2 fruit fly cellular contexts compared by ENCODE assay signal in the genomic region with DNA sequence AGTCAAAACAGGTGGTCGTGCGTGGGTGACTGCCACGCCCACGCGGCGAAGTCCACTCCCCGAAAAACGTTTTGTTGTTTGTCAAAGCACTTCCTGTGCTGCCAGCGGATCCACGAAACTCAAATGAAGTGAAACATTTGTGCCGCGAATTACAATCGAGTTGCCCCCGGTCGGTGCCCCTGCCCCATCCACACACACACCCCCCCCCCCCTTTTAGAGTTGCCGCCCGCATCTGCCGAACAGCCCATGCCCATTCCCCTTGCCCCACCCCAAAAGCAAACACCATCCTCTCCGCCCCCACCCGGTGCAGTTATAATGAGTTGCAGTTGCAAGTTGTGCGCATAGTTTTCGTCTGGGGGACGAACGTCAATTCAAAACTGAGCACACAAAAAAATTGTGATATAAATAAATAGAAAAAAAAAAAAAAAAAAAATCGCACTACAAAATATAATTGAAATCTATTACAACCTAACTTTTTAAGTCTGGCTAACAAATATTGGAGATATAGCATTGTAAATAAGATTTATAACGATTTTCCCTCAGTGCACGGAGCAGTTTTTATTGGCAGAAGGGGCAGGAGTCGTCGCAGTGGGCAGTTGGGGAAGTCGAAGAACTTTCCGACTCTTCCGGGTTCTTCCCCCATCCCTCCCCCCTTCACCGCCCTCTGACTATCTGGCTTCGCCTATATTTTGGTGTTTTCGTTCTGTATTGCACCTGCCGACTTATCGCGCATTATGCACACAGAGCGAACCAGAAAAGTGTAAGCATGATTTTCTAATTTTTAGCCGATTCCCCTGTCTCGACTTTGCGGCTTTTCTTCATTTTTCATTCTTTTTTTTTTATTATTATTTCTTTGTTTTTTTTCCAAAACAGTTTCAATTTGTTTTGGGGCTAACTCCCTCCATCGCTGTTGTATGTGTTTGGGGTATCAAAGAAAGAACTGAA.
A peak's percentile ranks its signal among the peaks of the same experiment; 100 is the strongest.
TF ChIP-seq lines count a peak whose summit lies in the region.

No protein-coding gene starts in this region.

TF ChIP-seq in whole organism, embryonic, 481 proteins besides CTCF, POLR2A, EP300 and RAD21 (continued from another document and continues in another):
- no peak for TF ChIP-seq CG11456 (GFP tag; IDR thresholded peaks at IDR 0.05; lab: Robert Waterston, UW)
- TF ChIP-seq exex (tag; optimal IDR thresholded peaks at IDR 0.05; lab: Kevin White, UChicago): no peak
- TF ChIP-seq CG13287 (GFP tag; IDR thresholded peaks at IDR 0.05; lab: Robert Waterston, UW; ENCODE audit: partially characterized antibody): no peak
- no peak for TF ChIP-seq Hey (tag; optimal IDR thresholded peaks at IDR 0.05; lab: Kevin White, UChicago)
- no peak for TF ChIP-seq Fer3 (tag; optimal IDR thresholded peaks at IDR 0.05; lab: Kevin White, UChicago)
- TF ChIP-seq CG34422 (GFP tag; IDR thresholded peaks at IDR 0.05; lab: Robert Waterston, UW): peak; percentile 69; the same call in 2 of the 3 replicates
- no peak for TF ChIP-seq eve (GFP tag; optimal IDR thresholded peaks at IDR 0.05; lab: Kevin White, UChicago)
- TF ChIP-seq Max (GFP tag; optimal IDR thresholded peaks at IDR 0.05; lab: Kevin White, UChicago): no peak
- peak; percentile 38 for TF ChIP-seq CG8359 (GFP tag; optimal IDR thresholded peaks at IDR 0.05; lab: Kevin White, UChicago; ENCODE audit: borderline replicate concordance)
- TF ChIP-seq Taf1 (GFP tag; IDR thresholded peaks at IDR 0.05; lab: Robert Waterston, UW): no peak
- TF ChIP-seq Hr3 (GFP tag; optimal IDR thresholded peaks at IDR 0.05; lab: Kevin White, UChicago): peak; percentile 59
- TF ChIP-seq CG3838 (GFP tag; optimal IDR thresholded peaks at IDR 0.05; lab: Kevin White, UChicago): no peak
- TF ChIP-seq ro (GFP tag; IDR thresholded peaks at IDR 0.05; lab: Robert Waterston, UW): no peak; the same call in 1 of the 2 replicates
- TF ChIP-seq MTF-1 (GFP tag; optimal IDR thresholded peaks at IDR 0.05; lab: Kevin White, UChicago; ENCODE audit: borderline replicate concordance): no peak
- TF ChIP-seq CG2116 (GFP tag; optimal IDR thresholded peaks at IDR 0.05; lab: Kevin White, UChicago): no peak
- TF ChIP-seq tx (GFP tag; optimal IDR thresholded peaks at IDR 0.05; lab: Kevin White, UChicago): no peak
- TF ChIP-seq CG32772 (GFP tag; IDR thresholded peaks at IDR 0.05; lab: Robert Waterston, UW): peak; percentile 69; the same call in 1 of the 2 replicates
- no peak for TF ChIP-seq Neu2 (GFP tag; optimal IDR thresholded peaks at IDR 0.05; lab: Kevin White, UChicago; ENCODE audit: borderline replicate concordance)
- peak; percentile 66 for TF ChIP-seq trem (tag; optimal IDR thresholded peaks at IDR 0.05; lab: Kevin White, UChicago)
- TF ChIP-seq CG13424 (tag; optimal IDR thresholded peaks at IDR 0.05; lab: Kevin White, UChicago): peak; percentile 41
- TF ChIP-seq run (tag; optimal IDR thresholded peaks at IDR 0.05; lab: Kevin White, UChicago): no peak
- TF ChIP-seq Antp (GFP tag; optimal IDR thresholded peaks at IDR 0.05; lab: Kevin White, UChicago): no peak
- TF ChIP-seq Poxn (GFP tag; IDR thresholded peaks at IDR 0.05; lab: Robert Waterston, UW): no peak
- TF ChIP-seq CG15696 (tag; optimal IDR thresholded peaks at IDR 0.05; lab: Kevin White, UChicago): no peak
- TF ChIP-seq dimm (GFP tag; IDR thresholded peaks at IDR 0.05; lab: Robert Waterston, UW): 0 out of 2 replicates have a peak, but pooled peaks have one; percentile 10
- peak; percentile 28 for TF ChIP-seq bab2 (GFP tag; optimal IDR thresholded peaks at IDR 0.05; lab: Kevin White, UChicago)
- no peak for TF ChIP-seq Awh (GFP tag; IDR thresholded peaks at IDR 0.05; lab: Robert Waterston, UW)
- TF ChIP-seq CG12236 (GFP tag; optimal IDR thresholded peaks at IDR 0.05; lab: Kevin White, UChicago): no peak
- 0 out of 2 replicates have a peak, but pooled peaks have one; percentile 7 for TF ChIP-seq bbx (GFP tag; IDR thresholded peaks at IDR 0.05; lab: Robert Waterston, UW; ENCODE audit: partially characterized antibody)
- TF ChIP-seq chn (GFP tag; optimal IDR thresholded peaks at IDR 0.05; lab: Kevin White, UChicago): peak; percentile 41
- peak; percentile 49 for TF ChIP-seq dmrt99B (tag; optimal IDR thresholded peaks at IDR 0.05; lab: Kevin White, UChicago)
- no peak for TF ChIP-seq yki (optimal IDR thresholded peaks at IDR 0.05; lab: Kevin White, UChicago)
- TF ChIP-seq CG14441 (GFP tag; IDR thresholded peaks at IDR 0.05; lab: Robert Waterston, UW): no peak
- TF ChIP-seq pho (GFP tag; optimal IDR thresholded peaks at IDR 0.05; lab: Kevin White, UChicago): no peak
- TF ChIP-seq CG30431 (GFP tag; optimal IDR thresholded peaks at IDR 0.05; lab: Kevin White, UChicago): peak; percentile 47
- TF ChIP-seq Gug (GFP tag; IDR thresholded peaks at IDR 0.05; lab: Robert Waterston, UW): no peak
- peak; percentile 46 for TF ChIP-seq Camta (GFP tag; optimal IDR thresholded peaks at IDR 0.05; lab: Kevin White, UChicago)
- peak; percentile 66 for TF ChIP-seq HLH3B (GFP tag; IDR thresholded peaks at IDR 0.05; lab: Robert Waterston, UW)
- TF ChIP-seq fu2 (GFP tag; optimal IDR thresholded peaks at IDR 0.05; lab: Kevin White, UChicago): no peak
- no peak for TF ChIP-seq CG33213 (GFP tag; optimal IDR thresholded peaks at IDR 0.05; lab: Kevin White, UChicago)
- TF ChIP-seq CG3065 (GFP tag; optimal IDR thresholded peaks at IDR 0.05; lab: Kevin White, UChicago): no peak
- TF ChIP-seq Ptx1 (GFP tag; IDR thresholded peaks at IDR 0.05; lab: Robert Waterston, UW): peak; percentile 49; the same call in 1 of the 2 replicates
- no peak for TF ChIP-seq CG3163 (GFP tag; optimal IDR thresholded peaks at IDR 0.05; lab: Kevin White, UChicago)
- TF ChIP-seq Adf1 (GFP tag; IDR thresholded peaks at IDR 0.05; lab: Robert Waterston, UW): no peak
- TF ChIP-seq CG14667 (GFP tag; IDR thresholded peaks at IDR 0.05; lab: Robert Waterston, UW): peak; percentile 64
- no peak for TF ChIP-seq Kr (GFP tag; optimal IDR thresholded peaks at IDR 0.05; lab: Kevin White, UChicago)
- TF ChIP-seq lab (GFP tag; optimal IDR thresholded peaks at IDR 0.05; lab: Kevin White, UChicago): no peak
- no peak for TF ChIP-seq sqz (GFP tag; optimal IDR thresholded peaks at IDR 0.05; lab: Kevin White, UChicago)
- TF ChIP-seq pzg (GFP tag; optimal IDR thresholded peaks at IDR 0.05; lab: Kevin White, UChicago): no peak
- peak; percentile 51; the same call in 1 of the 2 replicates for TF ChIP-seq ranshi (GFP tag; IDR thresholded peaks at IDR 0.05; lab: Robert Waterston, UW)
- TF ChIP-seq CG8478 (optimal IDR thresholded peaks at IDR 0.05; lab: Kevin White, UChicago): no peak
- TF ChIP-seq BtbVII (GFP tag; optimal IDR thresholded peaks at IDR 0.05; lab: Kevin White, UChicago): no peak
- no peak for TF ChIP-seq BEAF-32 (GFP tag; optimal IDR thresholded peaks at IDR 0.05; lab: Kevin White, UChicago)
- no peak for TF ChIP-seq stwl (tag; optimal IDR thresholded peaks at IDR 0.05; lab: Kevin White, UChicago)
- TF ChIP-seq abd-A (tag; optimal IDR thresholded peaks at IDR 0.05; lab: Kevin White, UChicago): no peak
- no peak for TF ChIP-seq odd (GFP tag; optimal IDR thresholded peaks at IDR 0.05; lab: Kevin White, UChicago)
- no peak for TF ChIP-seq slp2 (GFP tag; optimal IDR thresholded peaks at IDR 0.05; lab: Kevin White, UChicago)
- peak; percentile 46; the same call in 2 of the 3 replicates for TF ChIP-seq CG11695 (GFP tag; IDR thresholded peaks at IDR 0.05; lab: Robert Waterston, UW)
- TF ChIP-seq Hmx (GFP tag; optimal IDR thresholded peaks at IDR 0.05; lab: Kevin White, UChicago): no peak
- TF ChIP-seq nom (GFP tag; optimal IDR thresholded peaks at IDR 0.05; lab: Kevin White, UChicago): no peak

TF ChIP-seq in whole organism, prepupa, 60 proteins besides CTCF, POLR2A, EP300 and RAD21 (continued from another document):
- TF ChIP-seq salr (GFP tag; optimal IDR thresholded peaks at IDR 0.05; lab: Kevin White, UChicago) (peak in 1 of 2 experiments; percentile 62), CG11762 (GFP tag; optimal IDR thresholded peaks at IDR 0.05; lab: Kevin White, UChicago; ENCODE audit: insufficient read depth) (peak; percentile 33), Eip78C (GFP tag; lab: Kevin White, UChicago) (peak; percentile 86), CG9139 (GFP tag; optimal IDR thresholded peaks at IDR 0.05; lab: Kevin White, UChicago) (no peak), Sox14 (GFP tag; optimal IDR thresholded peaks at IDR 0.05; lab: Kevin White, UChicago) (peak; percentile 52), Eip75B (GFP tag; optimal IDR thresholded peaks at IDR 0.05; lab: Kevin White, UChicago) (no peak), CG11294 (GFP tag; IDR thresholded peaks at IDR 0.05; lab: Robert Waterston, UW) (peak; percentile 68; the same call in 1 of the 2 replicates), Gug (GFP tag; IDR thresholded peaks at IDR 0.05; lab: Robert Waterston, UW) (peak; percentile 73), vri (GFP tag; optimal IDR thresholded peaks at IDR 0.05; lab: Kevin White, UChicago) (no peak), Smox (GFP tag; optimal IDR thresholded peaks at IDR 0.05; lab: Kevin White, UChicago) (peak; percentile 6), CG4318 (GFP tag; optimal IDR thresholded peaks at IDR 0.05; lab: Kevin White, UChicago) (peak; percentile 60), svp (GFP tag; lab: Kevin White, UChicago) (peak; percentile 50), dsx (GFP tag; optimal IDR thresholded peaks at IDR 0.05; lab: Kevin White, UChicago; ENCODE audit: poor library complexity, severe bottlenecking) (peak; percentile 13), Ets21C (GFP tag; optimal IDR thresholded peaks at IDR 0.05; lab: Kevin White, UChicago) (no peak), CG11902 (GFP tag; optimal IDR thresholded peaks at IDR 0.05; lab: Kevin White, UChicago) (no peak), CG6163 (GFP tag; IDR thresholded peaks at IDR 0.05; lab: Robert Waterston, UW) (peak; percentile 82), Sox15 (GFP tag; optimal IDR thresholded peaks at IDR 0.05; lab: Kevin White, UChicago) (no peak), pdm3 (GFP tag; optimal IDR thresholded peaks at IDR 0.05; lab: Kevin White, UChicago) (peak; percentile 70), eg (GFP tag; IDR thresholded peaks at IDR 0.05; lab: Robert Waterston, UW) (peak; percentile 83), CG7368 (GFP tag; optimal IDR thresholded peaks at IDR 0.05; lab: Kevin White, UChicago) (no peak), CG8632 (GFP tag; optimal IDR thresholded peaks at IDR 0.05; lab: Kevin White, UChicago) (peak; percentile 32), lz (GFP tag; optimal IDR thresholded peaks at IDR 0.05; lab: Kevin White, UChicago) (no peak), CG3032 (tag; optimal IDR thresholded peaks at IDR 0.05; lab: Kevin White, UChicago) (peak; percentile 16), Ets96B (tag; optimal IDR thresholded peaks at IDR 0.05; lab: Kevin White, UChicago) (peak; percentile 40), ss (GFP tag; optimal IDR thresholded peaks at IDR 0.05; lab: Kevin White, UChicago) (no peak), Blimp-1 (GFP tag; optimal IDR thresholded peaks at IDR 0.05; lab: Kevin White, UChicago) (no peak), topi (GFP tag; optimal IDR thresholded peaks at IDR 0.05; lab: Kevin White, UChicago) (peak; percentile 10), fd85E (GFP tag; optimal IDR thresholded peaks at IDR 0.05; lab: Kevin White, UChicago) (no peak), Sox102F (GFP tag; optimal IDR thresholded peaks at IDR 0.05; lab: Kevin White, UChicago) (no peak), Met (GFP tag; optimal IDR thresholded peaks at IDR 0.05; lab: Kevin White, UChicago) (peak; percentile 19), CG10669 (GFP tag; optimal IDR thresholded peaks at IDR 0.05; lab: Kevin White, UChicago) (no peak), esn (GFP tag; optimal IDR thresholded peaks at IDR 0.05; lab: Kevin White, UChicago) (no peak), CG31627 (GFP tag; optimal IDR thresholded peaks at IDR 0.05; lab: Kevin White, UChicago) (no peak), CG8119 (GFP tag; IDR thresholded peaks at IDR 0.05; lab: Robert Waterston, UW) (peak; percentile 87), CG6792 (GFP tag; optimal IDR thresholded peaks at IDR 0.05; lab: Kevin White, UChicago) (peak; percentile 23), Eip93F (GFP tag; optimal IDR thresholded peaks at IDR 0.05; lab: Kevin White, UChicago) (no peak), CG10631 (GFP tag; optimal IDR thresholded peaks at IDR 0.05; lab: Kevin White, UChicago) (peak; percentile 47), fd59A (GFP tag; optimal IDR thresholded peaks at IDR 0.05; lab: Kevin White, UChicago) (no peak), CG34406 (GFP tag; optimal IDR thresholded peaks at IDR 0.05; lab: Kevin White, UChicago) (peak; percentile 27)
